Worm (Caenorhabditis elegans): Measurements from ENCODE around the gene H25P19.1.

H25P19.1 gene

ce11 chrV:731330-731729, 43.8 kb downstream of the H25P19.1 start:
- TF ChIP-seq him-1 (tag; optimal IDR thresholded peaks at IDR 0.05) (no peak), W03F9.2 (tag; optimal IDR thresholded peaks at IDR 0.05) (peak; percentile 41), dao-5 (tag; optimal IDR thresholded peaks at IDR 0.05) (no peak)

- TF ChIP-seq W03F9.2 (tag; optimal IDR thresholded peaks at IDR 0.05) (no peak), dao-5 (tag; optimal IDR thresholded peaks at IDR 0.05) (no peak), him-1 (tag; optimal IDR thresholded peaks at IDR 0.05) (no peak)
Measured at ce11 chrV:736171-736570, 48.7 kb downstream of the H25P19.1 start, which contains the start of gene srj-25. TSS of gene srj-25 (minus strand) at chrV:736271.

DNA sequence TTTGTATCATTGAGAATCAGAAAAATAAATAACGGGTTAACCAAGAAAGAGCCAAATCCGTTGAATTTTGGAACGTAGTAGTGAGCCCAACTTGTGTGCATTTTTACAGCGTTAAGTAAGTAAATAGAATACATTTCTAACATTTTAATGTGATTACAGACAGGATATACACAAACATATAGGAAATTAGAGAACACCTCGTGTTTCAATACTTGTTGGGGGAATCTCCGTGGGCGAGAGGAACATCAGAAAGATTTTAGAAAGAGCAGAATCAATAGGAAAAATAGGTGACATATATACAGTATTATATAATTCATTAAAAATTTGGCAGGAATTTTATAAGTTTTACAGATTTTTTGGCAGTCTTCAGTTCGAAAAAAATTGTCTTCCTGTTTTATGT, 51.3 kb downstream of the H25P19.1 start, which contains the start of gene srj-24:
TSS of gene srj-24 (minus strand) at position 101 of the 400 bp plus-strand sequence.
- TF ChIP-seq him-1 (tag; optimal IDR thresholded peaks at IDR 0.05) (no peak), dao-5 (tag; optimal IDR thresholded peaks at IDR 0.05) (no peak), W03F9.2 (tag; optimal IDR thresholded peaks at IDR 0.05) (no peak)

Measured in whole organism, L4/young adult.